Worm (Caenorhabditis elegans) whole organism, late embryonic: ENCODE measurements around the gene fbxb-107.

Source experiments
- C38D4.7 ChIP-seq: fragments of 200-800 bp; sonication (Bioruptor generic); optimal IDR thresholded peaks from 2 replicates; lab custom pipeline; 2018; ENCODE audit warnings: mild to moderate bottlenecking, missing genetic modification characterization, moderate library complexity, missing compliant biosample characterization
- K02D7.2 ChIP-seq: sonication (generic microtip); optimal IDR thresholded peaks from 2 replicates; lab custom pipeline; 2017; ENCODE audit warnings: mild to moderate bottlenecking, missing genetic modification characterization, missing compliant biosample characterization
- ahr-1 ChIP-seq: sonication (generic microtip); optimal IDR thresholded peaks from 2 replicates; lab custom pipeline; 2016; ENCODE audit warnings: missing genetic modification characterization, missing compliant biosample characterization
- ama-1 ChIP-seq: fragments of 150-350 bp; optimal IDR thresholded peaks from 2 replicates; lab custom pipeline; 2014
- ceh-18 ChIP-seq: sonication (generic microtip); optimal IDR thresholded peaks from 2 replicates; lab custom pipeline; 2016; ENCODE audit warnings: missing genetic modification characterization, missing compliant biosample characterization
- ceh-2 ChIP-seq: sonication (generic microtip); optimal IDR thresholded peaks from 2 replicates; lab custom pipeline; 2016; ENCODE audit warnings: missing genotype, missing genetic modification characterization, missing compliant biosample characterization
- ceh-30 ChIP-seq: fragments of 150-350 bp; optimal IDR thresholded peaks from 2 replicates; lab custom pipeline; 2014; ENCODE audit warnings: missing biosample characterization, missing genetic modification characterization
- ceh-34 ChIP-seq: sonication (generic microtip); optimal IDR thresholded peaks from 2 replicates; lab custom pipeline; 2016; ENCODE audit warnings: mild to moderate bottlenecking, missing genetic modification characterization, missing compliant biosample characterization
- ceh-45 ChIP-seq: fragments of 200-800 bp; sonication (Bioruptor generic); IDR thresholded peaks from 2 replicates; pipeline ENCODE4 v1.3.6; 2022; ENCODE audit warnings: missing genetic modification reagents, missing genetic modification characterization, missing compliant biosample characterization
- ceh-9 ChIP-seq: sonication (generic microtip); optimal IDR thresholded peaks from 2 replicates; lab custom pipeline; 2016; ENCODE audit warnings: mild to moderate bottlenecking, missing genetic modification characterization, inconsistent platforms, missing compliant biosample characterization
- che-1 ChIP-seq: sonication (generic microtip); optimal IDR thresholded peaks from 2 replicates; lab custom pipeline; 2016; ENCODE audit warnings: mild to moderate bottlenecking, missing genetic modification characterization, missing compliant biosample characterization
- dmd-4 ChIP-seq: sonication (generic microtip); optimal IDR thresholded peaks from 2 replicates; lab custom pipeline; 2016; ENCODE audit warnings: borderline replicate concordance, missing genetic modification characterization, missing compliant biosample characterization
- dve-1 ChIP-seq: sonication (generic microtip); optimal IDR thresholded peaks from 2 replicates; lab custom pipeline; 2017; ENCODE audit warnings: antibody characterized with exemption, mild to moderate bottlenecking, missing genetic modification characterization, missing compliant biosample characterization
- elt-2 ChIP-seq: sonication (generic microtip); optimal IDR thresholded peaks from 2 replicates; lab custom pipeline; 2016; ENCODE audit warnings: missing genetic modification reagents, missing genetic modification characterization, missing compliant biosample characterization
- ets-4 ChIP-seq: sonication (generic microtip); optimal IDR thresholded peaks from 2 replicates; lab custom pipeline; 2016; ENCODE audit warnings: missing genetic modification characterization, missing compliant biosample characterization
- fkh-10 ChIP-seq: fragments of 150-350 bp; optimal IDR thresholded peaks from 2 replicates; lab custom pipeline; 2014; ENCODE audit warnings: missing biosample characterization, missing genetic modification reagents, missing genetic modification characterization
- gmeb-2 ChIP-seq: sonication (generic microtip); optimal IDR thresholded peaks from 2 replicates; lab custom pipeline; 2016; ENCODE audit warnings: missing genetic modification characterization, inconsistent platforms, missing compliant biosample characterization
- hlh-15 ChIP-seq: sonication (generic microtip); optimal IDR thresholded peaks from 2 replicates; lab custom pipeline; 2016; ENCODE audit warnings: missing genetic modification characterization, missing compliant biosample characterization
- hlh-30 ChIP-seq: sonication (generic microtip); optimal IDR thresholded peaks from 2 replicates; lab custom pipeline; 2017; ENCODE audit warnings: antibody characterized with exemption, missing genetic modification characterization, missing compliant biosample characterization; ENCODE audit not compliant: insufficient read depth
- hlh-6 ChIP-seq: sonication (generic microtip); optimal IDR thresholded peaks from 2 replicates; lab custom pipeline; 2016; ENCODE audit warnings: missing genotype, missing genetic modification characterization, missing compliant biosample characterization
- lim-6 ChIP-seq: sonication (generic microtip); optimal IDR thresholded peaks from 2 replicates; lab custom pipeline; 2016; ENCODE audit warnings: missing genetic modification characterization, missing compliant biosample characterization
- lin-11 ChIP-seq: fragments of 200-800 bp; sonication (Bioruptor generic); optimal IDR thresholded peaks from 2 replicates; lab custom pipeline; 2018; ENCODE audit warnings: mild to moderate bottlenecking, missing genetic modification characterization, missing compliant biosample characterization
- madf-2 ChIP-seq: sonication (generic microtip); optimal IDR thresholded peaks from 2 replicates; lab custom pipeline; 2017; ENCODE audit warnings: missing genetic modification characterization, missing compliant biosample characterization
- mec-3 ChIP-seq: sonication (generic microtip); optimal IDR thresholded peaks from 2 replicates; lab custom pipeline; 2016; ENCODE audit warnings: borderline replicate concordance, missing genetic modification characterization, missing compliant biosample characterization
- nfya-1 ChIP-seq: sonication (generic microtip); optimal IDR thresholded peaks from 2 replicates; lab custom pipeline; 2017; ENCODE audit warnings: missing genetic modification characterization, mild to moderate bottlenecking, missing compliant biosample characterization, antibody characterized with exemption, moderate library complexity
- nhr-11 ChIP-seq: fragments of 150-350 bp; optimal IDR thresholded peaks from 2 replicates; lab custom pipeline; 2014; ENCODE audit warnings: missing biosample characterization, missing genetic modification characterization
- nhr-232 ChIP-seq: sonication (generic microtip); optimal IDR thresholded peaks from 2 replicates; lab custom pipeline; 2016; ENCODE audit warnings: missing genetic modification characterization, missing compliant biosample characterization
- npax-4 ChIP-seq: sonication (generic microtip); optimal IDR thresholded peaks from 2 replicates; lab custom pipeline; 2016; ENCODE audit warnings: missing genetic modification characterization, missing compliant biosample characterization
- odd-2 ChIP-seq: sonication (generic microtip); optimal IDR thresholded peaks from 2 replicates; lab custom pipeline; 2017; ENCODE audit warnings: antibody characterized with exemption, mild to moderate bottlenecking, missing genetic modification characterization, missing compliant biosample characterization
- pag-3 ChIP-seq: sonication (generic microtip); optimal IDR thresholded peaks from 2 replicates; lab custom pipeline; 2016; ENCODE audit warnings: missing compliant biosample characterization, missing genetic modification characterization, borderline replicate concordance
- pax-1 ChIP-seq: fragments of 150-350 bp; optimal IDR thresholded peaks from 2 replicates; lab custom pipeline; 2014; ENCODE audit warnings: missing biosample characterization, missing genetic modification characterization
- pha-4 ChIP-seq: fragments of 150-350 bp; optimal IDR thresholded peaks from 2 replicates; lab custom pipeline; 2018; ENCODE audit warnings: missing biosample characterization, missing genetic modification reagents, missing genetic modification characterization
- pqm-1 ChIP-seq: sonication (generic microtip); optimal IDR thresholded peaks from 2 replicates; lab custom pipeline; 2016; ENCODE audit warnings: missing genetic modification characterization, missing compliant biosample characterization
- ref-2 ChIP-seq: sonication (generic microtip); optimal IDR thresholded peaks from 2 replicates; lab custom pipeline; 2016; ENCODE audit warnings: missing genetic modification characterization, missing compliant biosample characterization
- rnt-1 ChIP-seq: sonication (generic microtip); optimal IDR thresholded peaks from 2 replicates; lab custom pipeline; 2016; ENCODE audit warnings: missing genetic modification characterization, missing compliant biosample characterization
- tbx-2 ChIP-seq: sonication (generic microtip); optimal IDR thresholded peaks from 2 replicates; lab custom pipeline; 2016; ENCODE audit warnings: missing genetic modification characterization, missing compliant biosample characterization
- unc-3 ChIP-seq, 2 experiments: fragments of 200-800 bp in 1 of 2; sonication (Bioruptor generic) in 1 of 2; sonication (generic microtip) in 1 of 2; conservative IDR thresholded peaks in 1 of 2; optimal IDR thresholded peaks in 1 of 2; 2 replicates each; pipeline versions ENCODE4 v1.3.6 to Lab custom; 2016 to 2022; ENCODE audit warnings: missing compliant biosample characterization in 2 of 2, missing genetic modification characterization in 2 of 2, missing genetic modification reagents in 1 of 2
- unc-55 ChIP-seq: sonication (generic microtip); optimal IDR thresholded peaks from 2 replicates; lab custom pipeline; 2017; ENCODE audit warnings: missing biosample characterization, missing genetic modification reagents, missing genetic modification characterization
- unc-86 ChIP-seq: sonication (generic microtip); optimal IDR thresholded peaks from 2 replicates; lab custom pipeline; 2016; ENCODE audit warnings: missing genetic modification characterization, missing compliant biosample characterization
- zip-5 ChIP-seq: sonication (generic microtip); optimal IDR thresholded peaks from 2 replicates; lab custom pipeline; 2016; ENCODE audit warnings: missing genetic modification characterization, missing compliant biosample characterization
- ztf-16 ChIP-seq: sonication (generic microtip); optimal IDR thresholded peaks from 2 replicates; lab custom pipeline; 2017; ENCODE audit warnings: missing genetic modification characterization, missing compliant biosample characterization

The fbxb-107 gene

ce11 chrII:2796431-2796830 lies 37.9 kb downstream of the fbxb-107 start:
- TF ChIP-seq dve-1 (tag; lab: Kevin White, UChicago) (no peak), ceh-45 (no peak), pag-3 (tag; lab: Kevin White, UChicago) (no peak), ceh-18 (tag; lab: Kevin White, UChicago) (no peak), lin-11 (no peak), ahr-1 (tag; lab: Kevin White, UChicago) (no peak), nhr-11 (no peak), npax-4 (tag; lab: Kevin White, UChicago) (no peak), pha-4 (no peak), ztf-16 (tag; lab: Kevin White, UChicago) (no peak), unc-55 (GFP tag; lab: Kevin White, UChicago) (no peak), ets-4 (tag; lab: Kevin White, UChicago) (no peak), zip-5 (tag; lab: Kevin White, UChicago) (no peak)

ce11 chrII:2797951-2798350 lies 39.4 kb downstream of the fbxb-107 start:
- TF ChIP-seq unc-3 (GFP tag; conservative IDR thresholded peaks at IDR 0.05; lab: Robert Waterston, UW): no peak
- TF ChIP-seq unc-3 (tag; optimal IDR thresholded peaks at IDR 0.05; lab: Kevin White, UChicago): no peak
- no peak for TF ChIP-seq hlh-30 (tag; lab: Kevin White, UChicago)
- TF ChIP-seq tbx-2 (tag; lab: Kevin White, UChicago): no peak
- no peak for TF ChIP-seq gmeb-2
- TF ChIP-seq ceh-2 (tag; lab: Kevin White, UChicago): no peak
- TF ChIP-seq dmd-4 (tag; lab: Kevin White, UChicago): no peak
- TF ChIP-seq mec-3 (tag; lab: Kevin White, UChicago): no peak
- TF ChIP-seq K02D7.2 (tag; lab: Kevin White, UChicago): no peak
- no peak for TF ChIP-seq pax-1
- TF ChIP-seq nhr-232 (tag; lab: Kevin White, UChicago): no peak
- no peak for TF ChIP-seq ref-2
- no peak for TF ChIP-seq hlh-15 (tag; lab: Kevin White, UChicago)
- no peak for TF ChIP-seq unc-86 (tag; lab: Kevin White, UChicago)
- no peak for TF ChIP-seq odd-2 (tag; lab: Kevin White, UChicago)
- no peak for TF ChIP-seq nfya-1
- TF ChIP-seq ceh-9 (tag; lab: Kevin White, UChicago): no peak
- TF ChIP-seq zip-5 (tag; lab: Kevin White, UChicago): no peak
- TF ChIP-seq che-1 (tag; lab: Kevin White, UChicago): no peak
- TF ChIP-seq ceh-30: no peak
- no peak for TF ChIP-seq C38D4.7

ce11 chrII:2800550-2801233 lies 42.1 kb downstream of the fbxb-107 start, which contains the start of gene nhr-119:
nhr-119 (minus strand) TSS chrII:2800600.
- TF ChIP-seq ceh-18 (tag; lab: Kevin White, UChicago) (peak; percentile 47), unc-55 (GFP tag; lab: Kevin White, UChicago) (peak; percentile 97), ahr-1 (tag; lab: Kevin White, UChicago) (no peak), rnt-1 (tag; lab: Kevin White, UChicago) (no peak), elt-2 (peak; percentile 84), pqm-1 (tag; lab: Kevin White, UChicago) (peak; percentile 17), dve-1 (tag; lab: Kevin White, UChicago) (peak; percentile 38)

ce11 chrII:2801764-2802163 lies 43.2 kb downstream of the fbxb-107 start:
- no peak for TF ChIP-seq hlh-6 (tag; lab: Kevin White, UChicago)
- TF ChIP-seq tbx-2 (tag; lab: Kevin White, UChicago): no peak
- no peak for TF ChIP-seq ama-1
- no peak for TF ChIP-seq fkh-10 (GFP tag; lab: Kevin White, UChicago)
- no peak for TF ChIP-seq pag-3 (tag; lab: Kevin White, UChicago)
- no peak for TF ChIP-seq ahr-1 (tag; lab: Kevin White, UChicago)
- no peak for TF ChIP-seq lim-6
- no peak for TF ChIP-seq ceh-34
- no peak for TF ChIP-seq madf-2 (tag; lab: Kevin White, UChicago)
